Fruit fly (Drosophila melanogaster): ENCODE results near the gene CG42233.

Gene CG42233

DNA sequence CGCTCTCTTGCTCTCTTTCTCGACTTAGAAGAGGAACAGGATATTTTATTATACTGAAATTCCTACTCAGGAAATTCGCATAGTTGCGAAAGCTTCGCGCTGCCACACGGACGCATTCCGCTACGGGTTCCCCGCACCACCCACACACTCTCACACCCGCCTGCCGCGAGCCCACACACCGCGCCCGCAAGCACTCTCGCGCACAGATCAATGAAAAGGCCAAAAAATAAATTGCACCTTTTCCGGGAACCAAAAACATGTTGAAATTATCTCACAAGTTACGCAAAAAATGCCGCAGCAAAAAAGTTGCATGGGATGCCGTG, 7.9 kb upstream of the CG42233 start (continued):
- no peak for TF ChIP-seq CG9437 (GFP tag; optimal IDR thresholded peaks at IDR 0.05)
- TF ChIP-seq CG13123 (GFP tag; optimal IDR thresholded peaks at IDR 0.05): no peak
- TF ChIP-seq Hsf (GFP tag; optimal IDR thresholded peaks at IDR 0.05): no peak
- peak; percentile 66 for TF ChIP-seq crol (GFP tag; IDR thresholded peaks at IDR 0.05)
- no peak for TF ChIP-seq jumu (GFP tag; optimal IDR thresholded peaks at IDR 0.05)
- TF ChIP-seq rib (GFP tag; IDR thresholded peaks at IDR 0.05): 0 out of 2 replicates have a peak, but pooled peaks have one; percentile 27
- TF ChIP-seq CG6689 (GFP tag; IDR thresholded peaks at IDR 0.05): no peak
- peak; percentile 97 for TF ChIP-seq nerfin-1 (tag; optimal IDR thresholded peaks at IDR 0.05)

DNA sequence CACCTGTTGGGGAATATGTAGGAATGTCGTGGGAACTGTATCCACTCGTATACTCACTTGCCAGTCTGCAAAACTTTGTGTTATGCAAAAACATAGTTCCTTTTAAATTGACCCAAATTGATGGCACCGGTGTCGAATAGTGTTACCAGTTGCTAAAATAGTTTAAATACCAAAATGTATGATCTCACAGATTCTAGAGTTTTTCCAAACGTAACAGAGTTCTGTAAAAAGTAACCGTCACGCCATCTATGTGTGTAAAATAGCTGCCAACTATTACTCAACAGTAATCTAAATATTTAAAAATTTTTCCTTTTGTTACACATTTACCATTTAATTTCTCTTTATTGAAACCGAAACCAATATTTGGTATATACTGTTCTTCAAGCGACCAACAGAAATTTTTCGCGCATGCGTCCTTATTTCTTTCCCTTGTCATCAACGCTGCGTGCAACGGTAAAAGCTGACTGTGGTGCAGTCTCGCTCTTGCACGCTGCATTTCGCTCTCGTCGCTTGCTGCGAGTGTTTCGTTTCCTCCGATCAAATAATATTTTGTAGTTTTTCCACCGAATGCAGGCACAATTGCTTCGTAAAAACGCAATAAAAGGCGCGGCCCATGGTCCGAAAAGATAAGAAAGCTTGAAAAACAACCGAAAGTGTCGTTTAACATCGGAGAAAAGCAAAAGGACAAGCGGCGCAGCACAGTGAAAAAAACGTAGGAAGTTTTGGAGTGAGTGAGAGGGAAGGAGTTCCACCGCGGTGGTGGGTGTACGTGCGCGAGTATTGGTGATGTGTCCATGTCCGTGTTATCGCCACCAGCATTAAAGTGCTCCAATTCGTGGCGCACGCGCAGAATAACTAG, 7.3 kb upstream of the CG42233 start, which contains the start of the genes FeCH and RhoGAP100F:
TSS of gene FeCH (minus strand) at position 180 of the 859 bp plus-strand sequence.
TSS of gene RhoGAP100F (plus strand) at position 493 of the 859 bp plus-strand sequence.
- TF ChIP-seq Ets65A (GFP tag) (peak; percentile 29), CG1603 (tag; optimal IDR thresholded peaks at IDR 0.05) (peak; percentile 29), CG4617 (GFP tag; optimal IDR thresholded peaks at IDR 0.05; ENCODE audit: borderline replicate concordance) (peak; percentile 6), MESR4 (GFP tag; optimal IDR thresholded peaks at IDR 0.05) (peak; percentile 40), CG12659 (GFP tag; optimal IDR thresholded peaks at IDR 0.05) (peak; percentile 49), D19A (tag; optimal IDR thresholded peaks at IDR 0.05) (no peak), seq (GFP tag; IDR thresholded peaks at IDR 0.05) (peak; percentile 53; the same call in 1 of the 2 replicates), CG13287 (GFP tag; IDR thresholded peaks at IDR 0.05; ENCODE audit: partially characterized antibody) (peak; percentile 35; the same call in 1 of the 2 replicates), Myb (GFP tag; optimal IDR thresholded peaks at IDR 0.05) (peak; percentile 69), pita (GFP tag; optimal IDR thresholded peaks at IDR 0.05) (no peak), YL-1 (GFP tag; optimal IDR thresholded peaks at IDR 0.05) (peak; percentile 21), Scr (GFP tag; IDR thresholded peaks at IDR 0.05; ENCODE audit: partially characterized antibody) (0 out of 2 replicates have a peak, but pooled peaks have one; percentile 15), hkb (optimal IDR thresholded peaks at IDR 0.05) (no peak), hkb (GFP tag; IDR thresholded peaks at IDR 0.05) (no peak), zf30C (GFP tag; optimal IDR thresholded peaks at IDR 0.05) (no peak), BEAF-32 (GFP tag; optimal IDR thresholded peaks at IDR 0.05) (peak; percentile 24), CG10267 (tag; optimal IDR thresholded peaks at IDR 0.05) (peak; percentile 37), jigr1 (GFP tag; IDR thresholded peaks at IDR 0.05) (no peak), Dek (tag; optimal IDR thresholded peaks at IDR 0.05) (no peak), sqz (GFP tag; optimal IDR thresholded peaks at IDR 0.05) (peak; percentile 52), CG9437 (GFP tag; optimal IDR thresholded peaks at IDR 0.05) (peak; percentile 20), CG17612 (GFP tag; IDR thresholded peaks at IDR 0.05) (no peak), ewg (GFP tag; optimal IDR thresholded peaks at IDR 0.05) (peak; percentile 91), CG6813 (GFP tag; optimal IDR thresholded peaks at IDR 0.05) (no peak), Lhr (GFP tag; optimal IDR thresholded peaks at IDR 0.05) (peak; percentile 54), chinmo (GFP tag; IDR thresholded peaks at IDR 0.05; ENCODE audit: partially characterized antibody) (peak; percentile 73; the same call in 1 of the 4 replicates), h (optimal IDR thresholded peaks at IDR 0.05) (no peak), CG12155 (GFP tag; optimal IDR thresholded peaks at IDR 0.05) (peak; percentile 44), CTCF (GFP tag; optimal IDR thresholded peaks at IDR 0.05) (peak; percentile 94), E2f2 (GFP tag; IDR thresholded peaks at IDR 0.05) (peak; percentile 64), gfzf (GFP tag; optimal IDR thresholded peaks at IDR 0.05) (peak; percentile 81), vvl (GFP tag; IDR thresholded peaks at IDR 0.05) (no peak; the same call in 1 of the 2 replicates), CG30403 (GFP tag; optimal IDR thresholded peaks at IDR 0.05) (no peak), Pdp1 (GFP tag; optimal IDR thresholded peaks at IDR 0.05) (peak in 1 of 2 experiments; percentile 96), ken (GFP tag; IDR thresholded peaks at IDR 0.05) (no peak), CG6175 (GFP tag; IDR thresholded peaks at IDR 0.05) (no peak), sr (GFP tag; IDR thresholded peaks at IDR 0.05) (no peak), crp (GFP tag; optimal IDR thresholded peaks at IDR 0.05) (peak in 1 of 2 experiments; percentile 23), MBD-R2 (GFP tag; IDR thresholded peaks at IDR 0.05) (peak; percentile 73), sens (GFP tag) (peak; percentile 29), Hand (GFP tag; optimal IDR thresholded peaks at IDR 0.05) (peak; percentile 5)

Measured in whole organism, embryonic.